Worm (Caenorhabditis elegans): ENCODE measurements around the gene F42C5.5.

DNA sequence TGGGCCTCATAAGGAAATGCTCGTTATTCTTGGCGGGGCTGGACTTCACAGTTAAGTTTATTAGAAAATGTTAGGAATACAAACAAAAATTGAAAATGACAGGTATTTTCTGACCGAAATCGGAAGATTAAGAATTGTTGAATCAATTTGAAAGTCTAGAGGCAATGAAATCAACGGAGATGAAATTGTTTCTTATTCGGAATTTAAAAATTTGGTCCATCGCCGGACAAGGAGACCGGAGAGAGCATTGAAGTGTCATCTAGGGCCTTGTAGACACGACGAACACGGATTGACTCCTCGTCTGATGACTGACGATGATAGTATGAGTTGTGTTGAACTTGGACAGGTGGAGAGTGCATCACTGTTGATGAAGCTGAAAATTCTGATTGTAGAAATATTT, 26.7 kb upstream of the F42C5.5 start:
- TF ChIP-seq eor-1 (tag; optimal IDR thresholded peaks at IDR 0.05), result no peak
- no peak for TF ChIP-seq tbx-2 (tag; optimal IDR thresholded peaks at IDR 0.05)
- no peak for TF ChIP-seq jun-1 (tag; optimal IDR thresholded peaks at IDR 0.05)
- TF ChIP-seq nhr-237 (tag; optimal IDR thresholded peaks at IDR 0.05), result no peak
- TF ChIP-seq sea-2 (GFP tag; optimal IDR thresholded peaks at IDR 0.05), result no peak
